Fruit fly (Drosophila melanogaster) whole organism: ENCODE data around the gene CG32695.

Experiments
- psq ChIP-seq: fragments of >200 bp; optimal IDR thresholded peaks from 2 replicates; lab custom pipeline; 2017
- usp ChIP-seq: fragments of >200 bp; optimal IDR thresholded peaks from 2 replicates; lab custom pipeline; 2017; ENCODE audit warnings: missing biosample characterization, missing genetic modification characterization, mixed read lengths

dm6 chrX:9892834-9893233 lies 19.0 kb upstream of the CG32695 start:
- TF ChIP-seq usp (no peak), psq (no peak)
